Worm (Caenorhabditis elegans) whole organism, L2 larva: ENCODE data around the gene rga-3.
A peak's percentile ranks its signal among the peaks of the same experiment; 100 is the strongest.

ENCODE experiments used
- C34F6.9 ChIP-seq: fragments of 150-350 bp; optimal IDR thresholded peaks from 2 replicates; lab custom pipeline; 2014; ENCODE audit warnings: missing biosample characterization, missing genetic modification characterization
- ZK546.5 ChIP-seq: sonication (generic microtip); optimal IDR thresholded peaks from 2 replicates; lab custom pipeline; 2017; ENCODE audit warnings: missing biosample characterization, missing genetic modification characterization
- alr-1 ChIP-seq: fragments of 150-350 bp; optimal IDR thresholded peaks from 2 replicates; lab custom pipeline; 2014; ENCODE audit warnings: missing biosample characterization, missing genetic modification characterization
- aly-2 ChIP-seq: fragments of 150-350 bp; optimal IDR thresholded peaks from 2 replicates; lab custom pipeline; 2014; ENCODE audit warnings: missing biosample characterization, missing genetic modification characterization
- ama-1 ChIP-seq: fragments of 150-350 bp; optimal IDR thresholded peaks from 2 replicates; lab custom pipeline; 2018; ENCODE audit warnings: inconsistent platforms
- ceh-16 ChIP-seq: fragments of 150-350 bp; optimal IDR thresholded peaks from 2 replicates; lab custom pipeline; 2014; ENCODE audit warnings: missing biosample characterization, missing genetic modification characterization
- ceh-82 ChIP-seq: fragments of 150-350 bp; optimal IDR thresholded peaks from 2 replicates; lab custom pipeline; 2014; ENCODE audit warnings: missing biosample characterization, missing genetic modification characterization
- crh-2 ChIP-seq: sonication (generic microtip); optimal IDR thresholded peaks from 2 replicates; lab custom pipeline; 2017; ENCODE audit warnings: missing biosample characterization, missing genetic modification characterization
- egl-27 ChIP-seq: sonication (generic microtip); optimal IDR thresholded peaks from 3 replicates; lab custom pipeline; 2017; ENCODE audit warnings: missing biosample characterization, missing genetic modification reagents, missing genetic modification characterization
- elt-3 ChIP-seq: sonication (generic microtip); optimal IDR thresholded peaks from 2 replicates; lab custom pipeline; 2017; ENCODE audit warnings: missing biosample characterization, missing genetic modification characterization
- fos-1 ChIP-seq: fragments of 150-350 bp; optimal IDR thresholded peaks from 2 replicates; lab custom pipeline; 2014; ENCODE audit warnings: missing biosample characterization, missing genetic modification characterization
- gmeb-1 ChIP-seq: fragments of 150-350 bp; optimal IDR thresholded peaks from 2 replicates; lab custom pipeline; 2014; ENCODE audit warnings: missing biosample characterization, missing genetic modification characterization
- lin-11 ChIP-seq: fragments of 150-350 bp; sonication (generic microtip); optimal IDR thresholded peaks from 2 replicates; lab custom pipeline; 2014; ENCODE audit warnings: missing biosample characterization, missing genetic modification characterization, inconsistent platforms, mixed read lengths
- lin-13 ChIP-seq: fragments of 150-350 bp; optimal IDR thresholded peaks from 2 replicates; lab custom pipeline; 2014; ENCODE audit warnings: missing biosample characterization, missing genetic modification reagents, missing genetic modification characterization
- lsy-2 ChIP-seq, 2 experiments: fragments of 150-350 bp in 1 of 2; sonication (generic microtip) in 1 of 2; optimal IDR thresholded peaks; 2 replicates each; lab custom pipeline; 2014 to 2017; ENCODE audit warnings: missing biosample characterization in 2 of 2, missing genetic modification characterization in 2 of 2
- mbf-1 ChIP-seq: sonication (generic microtip); optimal IDR thresholded peaks from 2 replicates; lab custom pipeline; 2017; ENCODE audit warnings: missing biosample characterization, missing genetic modification characterization
- nhr-11 ChIP-seq: fragments of 150-350 bp; optimal IDR thresholded peaks from 2 replicates; lab custom pipeline; 2014; ENCODE audit warnings: missing biosample characterization, missing genetic modification characterization
- nhr-21 ChIP-seq: fragments of 150-350 bp; optimal IDR thresholded peaks from 2 replicates; lab custom pipeline; 2014; ENCODE audit warnings: missing biosample characterization, missing genetic modification characterization
- nhr-23 ChIP-seq: fragments of 150-350 bp; optimal IDR thresholded peaks from 2 replicates; lab custom pipeline; 2014; ENCODE audit warnings: missing biosample characterization, missing genetic modification reagents, missing genetic modification characterization
- nhr-237 ChIP-seq: fragments of 150-350 bp; optimal IDR thresholded peaks from 2 replicates; lab custom pipeline; 2014; ENCODE audit warnings: missing biosample characterization, missing genetic modification characterization
- nhr-25 ChIP-seq: fragments of 150-350 bp; sonication (generic microtip); optimal IDR thresholded peaks from 3 replicates; lab custom pipeline; 2014; ENCODE audit warnings: missing biosample characterization, missing genetic modification characterization
- nhr-6 ChIP-seq: fragments of 150-350 bp; optimal IDR thresholded peaks from 2 replicates; lab custom pipeline; 2014; ENCODE audit warnings: missing biosample characterization, missing genetic modification characterization
- nhr-77 ChIP-seq: fragments of 150-350 bp; optimal IDR thresholded peaks from 2 replicates; lab custom pipeline; 2014; ENCODE audit warnings: missing biosample characterization, missing genetic modification characterization
- sma-9 ChIP-seq, 2 experiments: fragments of 150-350 bp in 1 of 2; sonication (generic microtip) in 1 of 2; optimal IDR thresholded peaks; 2 replicates each; lab custom pipeline; 2014 to 2016; ENCODE audit warnings: missing genetic modification characterization in 2 of 2, mild to moderate bottlenecking in 1 of 2, missing biosample characterization in 1 of 2, missing compliant biosample characterization in 1 of 2, missing genetic modification reagents in 1 of 2, moderate library complexity in 1 of 2
- unc-39 ChIP-seq: fragments of 150-350 bp; optimal IDR thresholded peaks from 2 replicates; lab custom pipeline; 2014; ENCODE audit warnings: missing biosample characterization, missing genetic modification characterization
- unc-55 ChIP-seq: fragments of 150-350 bp; sonication (generic microtip); optimal IDR thresholded peaks from 3 replicates; lab custom pipeline; 2014; ENCODE audit warnings: missing biosample characterization, missing genetic modification reagents, missing genetic modification characterization
- zag-1 ChIP-seq: fragments of 150-350 bp; optimal IDR thresholded peaks from 2 replicates; lab custom pipeline; 2014; ENCODE audit warnings: missing biosample characterization, missing genetic modification characterization
- ztf-11 ChIP-seq: sonication (generic microtip); optimal IDR thresholded peaks from 2 replicates; lab custom pipeline; 2017; ENCODE audit warnings: missing biosample characterization, missing genetic modification characterization
- ztf-4 ChIP-seq: fragments of 150-350 bp; optimal IDR thresholded peaks from 2 replicates; lab custom pipeline; 2014; ENCODE audit warnings: missing biosample characterization, missing genetic modification characterization

Gene rga-3

ce11 chrV:5768292-5768695 lies 50.6 kb downstream of the rga-3 start (continued):
- TF ChIP-seq nhr-6 (tag; lab: Kevin White, UChicago) (no peak), egl-27 (tag; lab: Kevin White, UChicago) (peak; percentile 78), lin-11 (tag; lab: Kevin White, UChicago) (no peak), mbf-1 (tag; lab: Kevin White, UChicago) (no peak), nhr-25 (tag; lab: Kevin White, UChicago) (peak; percentile 49), nhr-77 (tag; lab: Kevin White, UChicago) (no peak), ztf-4 (tag; lab: Kevin White, UChicago) (no peak), ztf-11 (no peak)

- TF ChIP-seq ZK546.5 (tag; lab: Kevin White, UChicago) (no peak), sma-9 (GFP tag; optimal IDR thresholded peaks at IDR 0.05; lab: Kevin White, UChicago) (peak; percentile 54), sma-9 (tag; optimal IDR thresholded peaks at IDR 0.05; lab: Kevin White, UChicago) (no peak), zag-1 (no peak), fos-1 (peak; percentile 41), nhr-23 (no peak), nhr-21 (tag; lab: Kevin White, UChicago) (no peak), lin-13 (no peak), lsy-2 (tag; optimal IDR thresholded peaks at IDR 0.05; lab: Kevin White, UChicago) (no peak), elt-3 (tag; lab: Kevin White, UChicago) (no peak), C34F6.9 (tag; lab: Kevin White, UChicago) (no peak), crh-2 (peak; percentile 20), unc-55 (GFP tag; lab: Kevin White, UChicago) (no peak), unc-39 (tag; lab: Kevin White, UChicago) (no peak), nhr-6 (tag; lab: Kevin White, UChicago) (no peak), nhr-11 (no peak)
These were observed 51.8 kb downstream of the rga-3 start for ce11 chrV:5769500-5769899.

- TF ChIP-seq ceh-16 (tag; lab: Kevin White, UChicago) (no peak), sma-9 (GFP tag; optimal IDR thresholded peaks at IDR 0.05; lab: Kevin White, UChicago) (no peak), sma-9 (tag; optimal IDR thresholded peaks at IDR 0.05; lab: Kevin White, UChicago) (no peak), mbf-1 (tag; lab: Kevin White, UChicago) (no peak), alr-1 (tag; lab: Kevin White, UChicago) (no peak), nhr-237 (tag; lab: Kevin White, UChicago) (no peak), gmeb-1 (tag; lab: Kevin White, UChicago) (no peak), aly-2 (tag; lab: Kevin White, UChicago) (no peak), ceh-82 (tag; lab: Kevin White, UChicago) (no peak), unc-39 (tag; lab: Kevin White, UChicago) (no peak), egl-27 (tag; lab: Kevin White, UChicago) (no peak), nhr-11 (no peak), ztf-11 (no peak)
These were observed 52.3 kb downstream of the rga-3 start for ce11 chrV:5769999-5770398.

ce11 chrV:5771627-5772026 lies 53.9 kb downstream of the rga-3 start, which contains the start of gene F44E7.3:
TSS of gene F44E7.3 (plus strand) at chrV:5771945.
- TF ChIP-seq ama-1 (lab: Kevin White, UChicago), result peak; percentile 53
- no peak for TF ChIP-seq unc-55 (GFP tag; lab: Kevin White, UChicago)
